Fruit fly (Drosophila melanogaster): ENCODE data around the gene Ada1-1.
"Not testable (repeated sequence)": the region's sequence is repeated elsewhere in the genome, so short reads cannot be mapped to it uniquely, and the experiment has no call there.

Gene Ada1-1

DNA sequence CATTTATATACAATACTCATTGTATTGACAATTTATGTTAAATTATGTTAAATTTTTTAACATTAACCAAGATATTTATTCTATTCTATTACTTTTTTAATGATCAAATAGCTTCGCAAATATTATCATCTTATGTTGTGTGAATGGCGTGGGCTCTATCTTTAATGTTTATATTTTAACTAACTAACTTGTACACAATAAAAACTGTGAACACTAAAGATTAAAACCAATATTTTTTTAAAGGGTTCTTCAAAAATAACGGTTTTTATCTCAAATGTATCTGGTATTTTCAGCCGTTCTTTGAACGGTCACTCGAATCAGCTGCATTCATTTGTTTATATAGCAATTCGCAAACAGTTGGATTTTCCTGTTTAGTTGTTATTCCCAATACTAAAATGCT is at the start of gene Ada1-1:
TSS of gene Ada1-1 (plus strand) at position 301 of the 400 bp plus-strand sequence.
- TF ChIP-seq OdsH (GFP tag; optimal IDR thresholded peaks at IDR 0.05); dl (GFP tag; optimal IDR thresholded peaks at IDR 0.05; ENCODE audit: insufficient read depth in 1 of 2, partially characterized antibody in 2 of 2); sage (GFP tag; optimal IDR thresholded peaks at IDR 0.05): not testable (repeated sequence)

DNA sequence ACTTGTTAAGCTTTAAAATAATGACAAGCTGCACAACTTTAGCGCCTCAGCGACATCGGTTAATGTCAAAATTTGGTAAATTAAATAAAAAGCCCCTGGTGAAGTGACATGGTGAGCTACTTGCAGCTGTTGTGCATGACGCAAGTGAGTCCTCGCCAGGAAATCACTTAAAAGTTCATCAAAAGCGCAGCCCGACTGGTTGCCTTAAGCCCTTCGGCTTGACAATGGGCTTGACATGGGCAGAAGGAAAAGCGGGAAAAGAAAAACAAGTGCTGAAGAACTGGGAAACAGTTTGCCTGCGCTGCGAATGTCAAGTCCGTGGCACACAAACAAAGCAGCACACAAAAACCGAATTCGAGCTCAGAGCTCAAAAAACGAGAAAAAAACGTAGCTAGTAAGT is 49.0 kb upstream of the Ada1-1 start, which contains the start of gene CG16964:
TSS of gene CG16964 (plus strand) at position 301 of the 400 bp plus-strand sequence.
- TF ChIP-seq tai (GFP tag; optimal IDR thresholded peaks at IDR 0.05) (no peak), N (GFP tag; optimal IDR thresholded peaks at IDR 0.05) (no peak), lola (GFP tag; optimal IDR thresholded peaks at IDR 0.05) (no peak), OdsH (GFP tag; optimal IDR thresholded peaks at IDR 0.05) (no peak), Dfd (GFP tag; optimal IDR thresholded peaks at IDR 0.05) (no peak), dmrt93B (GFP tag; optimal IDR thresholded peaks at IDR 0.05) (no peak), dl (GFP tag; optimal IDR thresholded peaks at IDR 0.05; ENCODE audit: insufficient read depth in 1 of 2, partially characterized antibody in 2 of 2) (no peak), CG32264 (GFP tag; optimal IDR thresholded peaks at IDR 0.05) (no peak), Myc (optimal IDR thresholded peaks at IDR 0.05) (no peak), rgr (GFP tag; optimal IDR thresholded peaks at IDR 0.05) (no peak)

DNA sequence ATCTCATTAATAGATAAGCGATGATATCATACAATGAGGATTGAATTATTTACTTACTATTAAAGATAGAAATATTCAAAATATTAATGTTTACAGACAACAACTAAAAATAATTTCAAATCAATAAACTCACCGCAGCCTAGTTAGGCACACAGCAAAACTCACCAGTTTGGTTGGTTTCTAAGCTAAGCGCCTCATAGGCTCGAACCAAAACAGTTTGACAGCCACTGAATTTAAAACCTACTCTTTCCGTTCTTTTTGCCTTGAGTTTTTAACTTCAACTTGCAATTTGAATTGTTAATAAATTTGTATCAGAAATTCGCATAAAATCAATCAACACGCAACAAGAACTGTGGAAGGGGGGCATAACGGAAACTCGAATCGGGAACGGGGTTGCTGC is 48.1 kb upstream of the Ada1-1 start:
- TF ChIP-seq Myc (optimal IDR thresholded peaks at IDR 0.05), result peak; percentile 70
- no peak for TF ChIP-seq h (GFP tag; optimal IDR thresholded peaks at IDR 0.05)
- TF ChIP-seq N (GFP tag; optimal IDR thresholded peaks at IDR 0.05), result no peak
- TF ChIP-seq jim (GFP tag; optimal IDR thresholded peaks at IDR 0.05), result no peak
- no peak for TF ChIP-seq psq (GFP tag; optimal IDR thresholded peaks at IDR 0.05)
- no peak for TF ChIP-seq dl (GFP tag; optimal IDR thresholded peaks at IDR 0.05; ENCODE audit: insufficient read depth in 1 of 2, partially characterized antibody in 2 of 2)

DNA sequence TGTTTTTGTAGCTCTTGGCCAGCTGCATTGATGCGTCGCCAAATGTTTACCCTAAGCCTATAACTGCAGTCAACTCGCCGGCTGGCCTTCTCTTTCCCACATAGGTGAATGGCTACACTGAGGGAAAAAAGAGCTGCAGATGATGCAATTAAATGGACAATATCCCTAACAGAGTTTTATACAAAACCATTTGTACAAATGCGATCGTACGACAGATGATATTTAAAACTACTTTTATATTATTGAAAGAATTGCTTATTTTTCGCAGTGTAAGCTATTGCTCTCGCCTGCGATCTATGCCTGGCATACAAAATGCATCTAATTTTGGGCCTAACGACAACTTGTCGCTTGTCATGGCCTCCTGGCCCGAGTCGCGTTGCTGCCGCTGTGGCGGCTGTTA is 46.7 kb upstream of the Ada1-1 start:
- TF ChIP-seq N (GFP tag; optimal IDR thresholded peaks at IDR 0.05) (no peak), HLH106 (tag; optimal IDR thresholded peaks at IDR 0.05) (peak; percentile 12), CG32264 (GFP tag; optimal IDR thresholded peaks at IDR 0.05) (no peak), dmrt93B (GFP tag; optimal IDR thresholded peaks at IDR 0.05) (peak; percentile 10), dl (GFP tag; optimal IDR thresholded peaks at IDR 0.05; ENCODE audit: insufficient read depth in 1 of 2, partially characterized antibody in 2 of 2) (no peak), foxo (GFP tag; optimal IDR thresholded peaks at IDR 0.05) (peak in 1 of 2 experiments; percentile 37), GATAd (GFP tag; optimal IDR thresholded peaks at IDR 0.05) (no peak), ey (GFP tag; optimal IDR thresholded peaks at IDR 0.05) (peak; percentile 29), Hr83 (GFP tag; optimal IDR thresholded peaks at IDR 0.05; ENCODE audit: poor library complexity, severe bottlenecking) (no peak), rgr (GFP tag; optimal IDR thresholded peaks at IDR 0.05) (peak; percentile 42), CrebA (GFP tag; optimal IDR thresholded peaks at IDR 0.05; ENCODE audit: borderline replicate concordance) (no peak), Abd-B (GFP tag; optimal IDR thresholded peaks at IDR 0.05) (no peak), fru (GFP tag; optimal IDR thresholded peaks at IDR 0.05) (no peak)

DNA sequence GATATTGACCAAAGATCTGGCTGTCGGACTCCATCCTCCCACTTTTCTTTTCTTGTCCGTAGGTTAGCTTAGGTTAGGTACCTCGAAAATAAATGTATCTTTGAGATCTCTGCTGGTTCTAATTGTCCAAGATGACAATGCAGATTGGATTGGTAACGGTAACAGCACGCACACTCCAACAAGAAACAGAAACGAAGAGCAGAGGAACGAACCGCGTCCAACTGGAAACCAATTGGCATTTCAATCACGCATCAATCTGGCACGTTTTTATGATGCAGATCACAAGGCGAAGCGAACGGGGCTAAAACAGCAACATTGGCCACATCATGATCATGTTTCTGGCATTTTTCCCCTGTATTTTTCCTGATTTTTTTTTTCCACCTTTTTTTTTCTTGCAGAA is 40.8 kb upstream of the Ada1-1 start:
- TF ChIP-seq Vsx2 (GFP tag; optimal IDR thresholded peaks at IDR 0.05; ENCODE audit: partially characterized antibody), result no peak
- TF ChIP-seq psq (GFP tag; optimal IDR thresholded peaks at IDR 0.05), result no peak
- no peak for TF ChIP-seq Abd-B (GFP tag; optimal IDR thresholded peaks at IDR 0.05)
- no peak for TF ChIP-seq Hr83 (GFP tag; optimal IDR thresholded peaks at IDR 0.05; ENCODE audit: poor library complexity, severe bottlenecking)
- no peak for TF ChIP-seq rgr (GFP tag; optimal IDR thresholded peaks at IDR 0.05)
- TF ChIP-seq h (GFP tag; optimal IDR thresholded peaks at IDR 0.05), result no peak
- TF ChIP-seq sv (GFP tag; optimal IDR thresholded peaks at IDR 0.05), result no peak
- TF ChIP-seq dsf (GFP tag; optimal IDR thresholded peaks at IDR 0.05; ENCODE audit: borderline replicate concordance), result no peak
- no peak for TF ChIP-seq jim (GFP tag; optimal IDR thresholded peaks at IDR 0.05)
- TF ChIP-seq HLH106 (tag; optimal IDR thresholded peaks at IDR 0.05), result no peak
- TF ChIP-seq Hr78 (GFP tag; optimal IDR thresholded peaks at IDR 0.05), result no peak
- no peak for TF ChIP-seq CG9705 (GFP tag; optimal IDR thresholded peaks at IDR 0.05)
- no peak for TF ChIP-seq foxo (GFP tag; optimal IDR thresholded peaks at IDR 0.05)

DNA sequence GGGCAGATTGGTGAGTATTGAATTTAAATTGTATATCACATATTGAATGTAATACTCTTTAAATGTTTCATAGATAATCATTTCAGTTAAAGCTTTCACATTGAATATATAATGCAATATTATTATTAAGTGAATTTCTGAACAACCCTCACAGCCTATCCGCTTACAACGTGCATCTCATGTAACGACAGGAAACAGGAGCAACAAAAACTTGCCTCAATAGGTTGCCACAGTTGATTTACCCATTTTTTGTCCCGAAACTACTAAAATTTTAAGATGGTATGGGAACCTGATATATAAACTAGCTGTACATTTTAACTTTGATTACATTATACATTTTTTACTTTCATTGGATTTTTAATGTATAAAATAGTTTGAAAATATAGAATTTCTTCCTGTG is 37.9 kb upstream of the Ada1-1 start:
- TF ChIP-seq N (GFP tag; optimal IDR thresholded peaks at IDR 0.05) (no peak), Myc (optimal IDR thresholded peaks at IDR 0.05) (no peak), pan (optimal IDR thresholded peaks at IDR 0.05) (no peak), Mio (GFP tag; optimal IDR thresholded peaks at IDR 0.05) (no peak), Jra (GFP tag; optimal IDR thresholded peaks at IDR 0.05) (no peak), ey (GFP tag; optimal IDR thresholded peaks at IDR 0.05) (no peak), CG32264 (GFP tag; optimal IDR thresholded peaks at IDR 0.05) (no peak), foxo (GFP tag; optimal IDR thresholded peaks at IDR 0.05) (no peak), Sp1 (GFP tag; optimal IDR thresholded peaks at IDR 0.05) (no peak), fru (GFP tag; optimal IDR thresholded peaks at IDR 0.05) (no peak), sage (GFP tag; optimal IDR thresholded peaks at IDR 0.05) (no peak), dmrt93B (GFP tag; optimal IDR thresholded peaks at IDR 0.05) (no peak), CG9705 (GFP tag; optimal IDR thresholded peaks at IDR 0.05) (no peak)

All from whole organism, wandering third instar larva.